Worm (Caenorhabditis elegans): Measurements from ENCODE around the gene twk-40.
A peak's percentile ranks its signal among the peaks of the same experiment; 100 is the strongest.

DNA sequence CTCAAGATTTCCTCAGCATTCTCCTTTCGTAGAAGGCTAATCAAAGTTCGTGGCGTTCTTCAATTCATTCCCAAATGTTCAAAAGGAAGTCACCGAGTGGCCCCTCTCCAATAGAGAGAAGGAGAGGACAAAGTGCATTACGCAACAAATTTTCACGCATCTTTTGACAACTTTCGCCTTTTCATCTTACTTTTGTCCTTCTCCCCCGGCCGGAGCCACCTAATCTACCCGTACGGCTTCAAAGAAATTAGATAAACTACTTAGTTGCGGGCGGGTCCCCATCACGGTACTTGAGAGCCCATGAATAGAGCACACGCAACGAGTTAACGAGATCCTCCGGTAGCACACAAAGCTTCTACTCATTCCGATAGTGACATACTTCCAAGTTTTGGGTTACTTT, 34.4 kb upstream of the twk-40 start:
- TF ChIP-seq unc-62 (GFP tag; optimal IDR thresholded peaks at IDR 0.05), result no peak
- no peak for TF ChIP-seq unc-39 (tag; optimal IDR thresholded peaks at IDR 0.05)
- no peak for TF ChIP-seq sem-2 (GFP tag; optimal IDR thresholded peaks at IDR 0.05)
- no peak for TF ChIP-seq nhr-76 (tag; optimal IDR thresholded peaks at IDR 0.05)
- TF ChIP-seq mab-5 (tag; optimal IDR thresholded peaks at IDR 0.05), result no peak
- TF ChIP-seq ces-1 (GFP tag; optimal IDR thresholded peaks at IDR 0.05), result peak; percentile 95
- TF ChIP-seq bed-3 (GFP tag; optimal IDR thresholded peaks at IDR 0.05), result no peak
- no peak for TF ChIP-seq lsy-2 (tag; optimal IDR thresholded peaks at IDR 0.05)
- TF ChIP-seq nhr-28 (tag; optimal IDR thresholded peaks at IDR 0.05), result no peak
- TF ChIP-seq blmp-1 (tag; optimal IDR thresholded peaks at IDR 0.05), result no peak

Measured in whole organism, mixed stage, embryonic.